Fruit fly (Drosophila melanogaster): ENCODE results near the gene eyg.

eyg gene

dm6 chr3L:12468016-12468415 lies at the start of gene eyg (continued):
- TF ChIP-seq chm (GFP tag; IDR thresholded peaks at IDR 0.05) (0 out of 2 replicates have a peak, but pooled peaks have one; percentile 54), CG1602 (GFP tag; optimal IDR thresholded peaks at IDR 0.05) (no peak), Gsc (GFP tag; IDR thresholded peaks at IDR 0.05) (no peak), cas (GFP tag; IDR thresholded peaks at IDR 0.05) (no peak), Sox100B (GFP tag; optimal IDR thresholded peaks at IDR 0.05) (no peak), vnd (GFP tag; IDR thresholded peaks at IDR 0.05; ENCODE audit: partially characterized antibody) (peak; percentile 32; the same call in 1 of the 3 replicates), CG7556 (GFP tag; optimal IDR thresholded peaks at IDR 0.05) (no peak), Jarid2 (GFP tag; optimal IDR thresholded peaks at IDR 0.05) (peak; percentile 68), HLHmδ (GFP tag; optimal IDR thresholded peaks at IDR 0.05) (peak; percentile 46), Stat92E (GFP tag; optimal IDR thresholded peaks at IDR 0.05) (peak in 1 of 3 experiments; percentile 76), CG15696 (tag; optimal IDR thresholded peaks at IDR 0.05) (peak; percentile 46), CG18619 (GFP tag; optimal IDR thresholded peaks at IDR 0.05) (peak; percentile 16), tin (GFP tag; optimal IDR thresholded peaks at IDR 0.05) (no peak), Bgb (GFP tag; IDR thresholded peaks at IDR 0.05; ENCODE audit: partially characterized antibody) (peak; percentile 82), Fer3 (tag; optimal IDR thresholded peaks at IDR 0.05) (peak; percentile 14), CG31365 (tag; optimal IDR thresholded peaks at IDR 0.05) (no peak), CG2202 (tag; optimal IDR thresholded peaks at IDR 0.05) (peak; percentile 48), gsb-n (tag; optimal IDR thresholded peaks at IDR 0.05) (peak; percentile 55), CG14710 (tag; optimal IDR thresholded peaks at IDR 0.05) (peak; percentile 37), Optix (GFP tag; IDR thresholded peaks at IDR 0.05) (no peak), Kr (GFP tag; optimal IDR thresholded peaks at IDR 0.05) (peak; percentile 61), BEAF-32 (GFP tag; optimal IDR thresholded peaks at IDR 0.05) (no peak), gce (GFP tag; IDR thresholded peaks at IDR 0.05) (peak; percentile 46; the same call in 1 of the 3 replicates), shn (GFP tag; optimal IDR thresholded peaks at IDR 0.05) (peak; percentile 30), dati (GFP tag; IDR thresholded peaks at IDR 0.05) (no peak), CG11398 (GFP tag; optimal IDR thresholded peaks at IDR 0.05) (peak; percentile 21), run (tag; optimal IDR thresholded peaks at IDR 0.05) (no peak), CG13287 (GFP tag; IDR thresholded peaks at IDR 0.05; ENCODE audit: partially characterized antibody) (peak; percentile 46), Dp (GFP tag; optimal IDR thresholded peaks at IDR 0.05) (no peak), CG17328 (GFP tag; IDR thresholded peaks at IDR 0.05) (no peak), oc (tag; optimal IDR thresholded peaks at IDR 0.05) (peak; percentile 48), Vsx1 (GFP tag; optimal IDR thresholded peaks at IDR 0.05) (peak; percentile 64), CG3847 (GFP tag; IDR thresholded peaks at IDR 0.05) (peak; percentile 42), Lhr (GFP tag; optimal IDR thresholded peaks at IDR 0.05) (no peak), Dad (GFP tag; optimal IDR thresholded peaks at IDR 0.05) (peak; percentile 35), CG18764 (GFP tag; optimal IDR thresholded peaks at IDR 0.05) (no peak), Blimp-1 (GFP tag; optimal IDR thresholded peaks at IDR 0.05) (peak; percentile 26), E2f2 (GFP tag; IDR thresholded peaks at IDR 0.05) (peak; percentile 21; the same call in 1 of the 2 replicates), CG12942 (GFP tag; optimal IDR thresholded peaks at IDR 0.05) (peak; percentile 24), CG12391 (tag; optimal IDR thresholded peaks at IDR 0.05) (peak; percentile 4), disco-r (GFP tag; optimal IDR thresholded peaks at IDR 0.05) (no peak), zen (tag; optimal IDR thresholded peaks at IDR 0.05) (peak; percentile 36), ato (GFP tag; IDR thresholded peaks at IDR 0.05; ENCODE audit: partially characterized antibody) (peak; percentile 63; the same call in 1 of the 2 replicates), CG43689 (GFP tag; IDR thresholded peaks at IDR 0.05) (no peak), knrl (GFP tag; IDR thresholded peaks at IDR 0.05; ENCODE audit: partially characterized antibody) (peak; percentile 49; the same call in 1 of the 3 replicates), grn (GFP tag; optimal IDR thresholded peaks at IDR 0.05) (peak; percentile 30), so (GFP tag; IDR thresholded peaks at IDR 0.05) (peak; percentile 25; the same call in 1 of the 3 replicates), Poxn (GFP tag; IDR thresholded peaks at IDR 0.05) (no peak), CG17186 (GFP tag; optimal IDR thresholded peaks at IDR 0.05) (peak; percentile 26)
